Fruit fly (Drosophila melanogaster): ENCODE data around the gene CG8664.

Gene CG8664

DNA sequence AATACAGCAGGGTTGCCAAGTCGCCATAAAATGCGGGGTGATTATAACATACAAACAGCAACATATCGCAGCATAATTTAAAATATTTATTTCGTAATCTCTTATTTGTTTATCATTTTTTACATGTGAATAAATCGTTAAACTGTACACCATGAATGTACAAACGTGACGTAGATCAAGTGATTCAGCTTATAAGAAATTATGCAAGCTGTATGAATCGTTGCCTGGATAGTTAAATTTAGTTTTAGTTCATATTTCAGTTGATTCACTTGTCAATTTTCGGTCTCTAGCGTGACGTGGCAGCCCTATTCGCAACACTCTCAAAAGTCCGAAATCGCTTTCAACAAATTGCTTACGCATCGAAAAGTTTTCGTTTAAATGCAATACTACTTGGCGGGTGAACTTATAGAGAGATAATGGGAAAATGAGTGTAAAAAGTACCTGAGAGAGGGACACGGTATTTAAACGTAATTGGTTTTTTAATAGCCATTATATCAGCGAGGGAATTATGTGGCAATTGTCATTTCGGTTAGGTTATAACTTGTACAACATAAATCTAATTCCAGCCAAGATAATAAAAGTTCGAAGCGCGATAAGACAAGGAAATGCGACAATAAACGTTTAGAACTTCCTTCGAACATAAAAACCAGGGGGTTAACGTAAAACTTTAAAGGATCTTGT is 9.7 kb upstream of the CG8664 start (continued):
- TF ChIP-seq insv (GFP tag; optimal IDR thresholded peaks at IDR 0.05) (no peak), zfh1 (GFP tag; IDR thresholded peaks at IDR 0.05) (peak; percentile 47; the same call in 1 of the 3 replicates), CG17186 (GFP tag; optimal IDR thresholded peaks at IDR 0.05) (no peak), Doc3 (GFP tag; IDR thresholded peaks at IDR 0.05; ENCODE audit: partially characterized antibody) (no peak), CG32767 (GFP tag; IDR thresholded peaks at IDR 0.05) (peak; percentile 58), gsb-n (tag; optimal IDR thresholded peaks at IDR 0.05) (no peak), CG16815 (GFP tag; optimal IDR thresholded peaks at IDR 0.05) (peak; percentile 18), CHES-1-like (GFP tag; optimal IDR thresholded peaks at IDR 0.05) (peak; percentile 25), CG9609 (GFP tag; optimal IDR thresholded peaks at IDR 0.05) (peak; percentile 25), dpn (GFP tag; optimal IDR thresholded peaks at IDR 0.05) (peak; percentile 43 to 48), ken (GFP tag; IDR thresholded peaks at IDR 0.05) (peak; percentile 64; the same call in 2 of the 3 replicates), Med (GFP tag) (peak; percentile 89), CG6254 (GFP tag; optimal IDR thresholded peaks at IDR 0.05) (no peak), tio (GFP tag; optimal IDR thresholded peaks at IDR 0.05) (peak; percentile 50), crp (GFP tag; optimal IDR thresholded peaks at IDR 0.05) (no peak), unpg (GFP tag; optimal IDR thresholded peaks at IDR 0.05) (peak; percentile 77), CG1529 (GFP tag; optimal IDR thresholded peaks at IDR 0.05) (peak; percentile 51), hkb (optimal IDR thresholded peaks at IDR 0.05) (no peak), hkb (GFP tag; IDR thresholded peaks at IDR 0.05) (peak; percentile 76), CG18764 (GFP tag; optimal IDR thresholded peaks at IDR 0.05) (peak; percentile 2), CG8359 (GFP tag; optimal IDR thresholded peaks at IDR 0.05; ENCODE audit: borderline replicate concordance) (peak; percentile 50), tin (GFP tag; optimal IDR thresholded peaks at IDR 0.05) (peak; percentile 47), CG15696 (tag; optimal IDR thresholded peaks at IDR 0.05) (peak; percentile 48), HmgZ (tag; optimal IDR thresholded peaks at IDR 0.05) (peak; percentile 68), BtbVII (GFP tag; optimal IDR thresholded peaks at IDR 0.05) (peak; percentile 66), CG7839 (tag; optimal IDR thresholded peaks at IDR 0.05) (peak; percentile 82), jumu (GFP tag; optimal IDR thresholded peaks at IDR 0.05) (peak; percentile 11), ab (GFP tag; optimal IDR thresholded peaks at IDR 0.05) (no peak), bcd (GFP tag; optimal IDR thresholded peaks at IDR 0.05) (peak; percentile 75), H2.0 (GFP tag; IDR thresholded peaks at IDR 0.05) (peak; percentile 32; the same call in 1 of the 2 replicates), al (GFP tag; IDR thresholded peaks at IDR 0.05) (peak; percentile 36; the same call in 1 of the 2 replicates), dimm (GFP tag; IDR thresholded peaks at IDR 0.05) (no peak), CG3726 (GFP tag; IDR thresholded peaks at IDR 0.05) (0 out of 3 replicates have a peak, but pooled peaks have one; percentile 56), Tbp (GFP tag; optimal IDR thresholded peaks at IDR 0.05) (no peak), h (optimal IDR thresholded peaks at IDR 0.05) (no peak), Six4 (GFP tag; optimal IDR thresholded peaks at IDR 0.05) (peak; percentile 16), CG5953 (GFP tag; IDR thresholded peaks at IDR 0.05) (no peak), toy (GFP tag; IDR thresholded peaks at IDR 0.05) (no peak), CG11504 (tag; optimal IDR thresholded peaks at IDR 0.05) (peak; percentile 86), CG8388 (GFP tag; optimal IDR thresholded peaks at IDR 0.05) (peak; percentile 57), dmrt11E (tag; optimal IDR thresholded peaks at IDR 0.05) (peak; percentile 4), Abd-B (GFP tag; optimal IDR thresholded peaks at IDR 0.05) (peak; percentile 47), bsh (GFP tag; optimal IDR thresholded peaks at IDR 0.05) (peak in 1 of 2 experiments; percentile 59), ewg (GFP tag; optimal IDR thresholded peaks at IDR 0.05) (peak; percentile 40), Usf (GFP tag; optimal IDR thresholded peaks at IDR 0.05) (peak; percentile 36), Fer3 (tag; optimal IDR thresholded peaks at IDR 0.05) (peak; percentile 70), CG1792 (GFP tag; optimal IDR thresholded peaks at IDR 0.05) (no peak), lov (optimal IDR thresholded peaks at IDR 0.05) (no peak), lov (GFP tag; IDR thresholded peaks at IDR 0.05) (no peak), gsb (GFP tag; IDR thresholded peaks at IDR 0.05) (peak; percentile 26; the same call in 1 of the 2 replicates)
